Worm (Caenorhabditis elegans) whole organism, late embryonic: ENCODE data around the gene pes-5.

Experiments used
- C08G9.2 ChIP-seq: sonication (generic microtip); optimal IDR thresholded peaks from 2 replicates; lab custom pipeline; 2016; ENCODE audit warnings: mild to moderate bottlenecking, missing genetic modification characterization, moderate library complexity, missing compliant biosample characterization
- C38D4.7 ChIP-seq: fragments of 200-800 bp; sonication (Bioruptor generic); optimal IDR thresholded peaks from 2 replicates; lab custom pipeline; 2018; ENCODE audit warnings: mild to moderate bottlenecking, missing genetic modification characterization, moderate library complexity, missing compliant biosample characterization
- T23F11.4 ChIP-seq: fragments of 200-800 bp; sonication (Bioruptor generic); optimal IDR thresholded peaks from 2 replicates; lab custom pipeline; 2018; ENCODE audit warnings: mild to moderate bottlenecking, missing genetic modification characterization, missing compliant biosample characterization
- ahr-1 ChIP-seq: sonication (generic microtip); optimal IDR thresholded peaks from 2 replicates; lab custom pipeline; 2016; ENCODE audit warnings: missing genetic modification characterization, missing compliant biosample characterization
- ama-1 ChIP-seq: fragments of 150-350 bp; optimal IDR thresholded peaks from 2 replicates; lab custom pipeline; 2014
- ceh-14 ChIP-seq: sonication (generic microtip); optimal IDR thresholded peaks from 2 replicates; lab custom pipeline; 2016; ENCODE audit warnings: missing genotype, missing genetic modification characterization, missing compliant biosample characterization
- ceh-30 ChIP-seq: fragments of 150-350 bp; optimal IDR thresholded peaks from 2 replicates; lab custom pipeline; 2014; ENCODE audit warnings: missing biosample characterization, missing genetic modification characterization
- ceh-45 ChIP-seq: fragments of 200-800 bp; sonication (Bioruptor generic); IDR thresholded peaks from 2 replicates; pipeline ENCODE4 v1.3.6; 2022; ENCODE audit warnings: missing genetic modification reagents, missing genetic modification characterization, missing compliant biosample characterization
- ceh-6 ChIP-seq: fragments of 200-800 bp; sonication (Bioruptor generic); optimal IDR thresholded peaks from 2 replicates; lab custom pipeline; 2018; ENCODE audit warnings: mild to moderate bottlenecking, missing genetic modification characterization, missing compliant biosample characterization
- ceh-9 ChIP-seq: sonication (generic microtip); optimal IDR thresholded peaks from 2 replicates; lab custom pipeline; 2016; ENCODE audit warnings: mild to moderate bottlenecking, missing genetic modification characterization, inconsistent platforms, missing compliant biosample characterization
- dve-1 ChIP-seq: sonication (generic microtip); optimal IDR thresholded peaks from 2 replicates; lab custom pipeline; 2017; ENCODE audit warnings: antibody characterized with exemption, mild to moderate bottlenecking, missing genetic modification characterization, missing compliant biosample characterization
- elt-2 ChIP-seq: sonication (generic microtip); optimal IDR thresholded peaks from 2 replicates; lab custom pipeline; 2016; ENCODE audit warnings: missing genetic modification reagents, missing genetic modification characterization, missing compliant biosample characterization
- ets-4 ChIP-seq: sonication (generic microtip); optimal IDR thresholded peaks from 2 replicates; lab custom pipeline; 2016; ENCODE audit warnings: missing genetic modification characterization, missing compliant biosample characterization
- eyg-1 ChIP-seq: sonication (generic microtip); optimal IDR thresholded peaks from 2 replicates; lab custom pipeline; 2016; ENCODE audit warnings: missing genotype, missing genetic modification characterization, missing compliant biosample characterization
- gmeb-2 ChIP-seq: sonication (generic microtip); optimal IDR thresholded peaks from 2 replicates; lab custom pipeline; 2016; ENCODE audit warnings: missing genetic modification characterization, inconsistent platforms, missing compliant biosample characterization
- hlh-30 ChIP-seq: sonication (generic microtip); optimal IDR thresholded peaks from 2 replicates; lab custom pipeline; 2017; ENCODE audit warnings: antibody characterized with exemption, missing genetic modification characterization, missing compliant biosample characterization; ENCODE audit not compliant: insufficient read depth
- hlh-6 ChIP-seq: sonication (generic microtip); optimal IDR thresholded peaks from 2 replicates; lab custom pipeline; 2016; ENCODE audit warnings: missing genotype, missing genetic modification characterization, missing compliant biosample characterization
- lin-11 ChIP-seq: fragments of 200-800 bp; sonication (Bioruptor generic); optimal IDR thresholded peaks from 2 replicates; lab custom pipeline; 2018; ENCODE audit warnings: mild to moderate bottlenecking, missing genetic modification characterization, missing compliant biosample characterization
- mec-3 ChIP-seq: sonication (generic microtip); optimal IDR thresholded peaks from 2 replicates; lab custom pipeline; 2016; ENCODE audit warnings: borderline replicate concordance, missing genetic modification characterization, missing compliant biosample characterization
- nfya-1 ChIP-seq: sonication (generic microtip); optimal IDR thresholded peaks from 2 replicates; lab custom pipeline; 2017; ENCODE audit warnings: missing genetic modification characterization, mild to moderate bottlenecking, missing compliant biosample characterization, antibody characterized with exemption, moderate library complexity
- nhr-11 ChIP-seq: fragments of 150-350 bp; optimal IDR thresholded peaks from 2 replicates; lab custom pipeline; 2014; ENCODE audit warnings: missing biosample characterization, missing genetic modification characterization
- nhr-232 ChIP-seq: sonication (generic microtip); optimal IDR thresholded peaks from 2 replicates; lab custom pipeline; 2016; ENCODE audit warnings: missing genetic modification characterization, missing compliant biosample characterization
- pha-2 ChIP-seq: sonication (generic microtip); optimal IDR thresholded peaks from 2 replicates; lab custom pipeline; 2017; ENCODE audit warnings: mild to moderate bottlenecking, missing genetic modification characterization, missing compliant biosample characterization
- pha-4 ChIP-seq: fragments of 150-350 bp; optimal IDR thresholded peaks from 2 replicates; lab custom pipeline; 2018; ENCODE audit warnings: missing biosample characterization, missing genetic modification reagents, missing genetic modification characterization
- pros-1 ChIP-seq: fragments of 150-350 bp; optimal IDR thresholded peaks from 2 replicates; lab custom pipeline; 2014; ENCODE audit warnings: missing biosample characterization, missing genetic modification reagents, missing genetic modification characterization
- sdc-2 ChIP-seq: sonication (generic microtip); optimal IDR thresholded peaks from 2 replicates; lab custom pipeline; 2016; ENCODE audit warnings: missing genotype, missing genetic modification characterization, missing compliant biosample characterization
- syd-9 ChIP-seq: sonication (generic microtip); optimal IDR thresholded peaks from 2 replicates; lab custom pipeline; 2016; ENCODE audit warnings: mild to moderate bottlenecking, missing genetic modification characterization, moderate library complexity, missing compliant biosample characterization
- tbx-7 ChIP-seq: sonication (generic microtip); optimal IDR thresholded peaks from 2 replicates; lab custom pipeline; 2016; ENCODE audit warnings: missing genotype, missing genetic modification characterization, missing compliant biosample characterization
- unc-42 ChIP-seq: sonication (generic microtip); optimal IDR thresholded peaks from 2 replicates; lab custom pipeline; 2016; ENCODE audit warnings: missing genotype, missing genetic modification characterization, missing compliant biosample characterization

Gene pes-5

ce11 chrII:11813895-11814369 lies 15.9 kb downstream of the pes-5 start, which contains the start of gene F43G6.8 (continued):
- no peak for TF ChIP-seq lin-11 (tag; lab: Kevin White, UChicago)
- no peak for TF ChIP-seq ama-1 (lab: Kevin White, UChicago)
- no peak for TF ChIP-seq ets-4 (tag; lab: Kevin White, UChicago)

ce11 chrII:11811241-11811640 lies 18.6 kb downstream of the pes-5 start:
- no peak for TF ChIP-seq pha-4 (tag; lab: Kevin White, UChicago)
- no peak for TF ChIP-seq ceh-30 (tag; lab: Kevin White, UChicago)
- no peak for TF ChIP-seq pha-2 (tag; lab: Kevin White, UChicago)
- no peak for TF ChIP-seq hlh-30
- TF ChIP-seq T23F11.4: no peak
- TF ChIP-seq C38D4.7 (GFP tag; lab: Kevin White, UChicago): no peak
- TF ChIP-seq ceh-14: no peak
- no peak for TF ChIP-seq ceh-45 (GFP tag; lab: Robert Waterston, UW)
- TF ChIP-seq hlh-6 (tag; lab: Kevin White, UChicago): no peak
- no peak for TF ChIP-seq lin-11 (tag; lab: Kevin White, UChicago)
- TF ChIP-seq ceh-9 (tag; lab: Kevin White, UChicago): no peak
- no peak for TF ChIP-seq elt-2 (tag; lab: Kevin White, UChicago)
- TF ChIP-seq unc-42 (tag; lab: Kevin White, UChicago): no peak

- TF ChIP-seq elt-2 (tag; lab: Kevin White, UChicago): no peak
Measured at ce11 chrII:11810436-11810835, 19.4 kb downstream of the pes-5 start, which contains the start of gene F43G6.7. F43G6.7 (plus strand) TSS chrII:11810790.

- TF ChIP-seq dve-1 (tag; lab: Kevin White, UChicago) (no peak), nhr-232 (no peak), tbx-7 (tag; lab: Kevin White, UChicago) (no peak), ahr-1 (tag; lab: Kevin White, UChicago) (no peak), sdc-2 (tag; lab: Kevin White, UChicago) (no peak), eyg-1 (tag; lab: Kevin White, UChicago) (no peak), C08G9.2 (tag; lab: Kevin White, UChicago) (no peak), mec-3 (tag; lab: Kevin White, UChicago) (no peak), ceh-6 (no peak), nfya-1 (tag; lab: Kevin White, UChicago) (no peak)
- TF ChIP-seq, all 69 proteins: peak for 0
Measured at ce11 chrII:11808979-11809378, 20.8 kb downstream of the pes-5 start, which contains the start of gene F43G6.10. F43G6.10 (plus strand) TSS chrII:11809349.

ce11 chrII:11806256-11806655 lies 23.6 kb downstream of the pes-5 start, which contains the start of gene jmjd-1.1:
jmjd-1.1 (plus strand) TSS chrII:11806556.
- TF ChIP-seq sdc-2 (tag; lab: Kevin White, UChicago): no peak
- TF ChIP-seq syd-9 (tag; lab: Kevin White, UChicago): no peak
- TF ChIP-seq nhr-11 (tag; lab: Kevin White, UChicago): no peak
- TF ChIP-seq C38D4.7 (GFP tag; lab: Kevin White, UChicago): no peak
- TF ChIP-seq gmeb-2 (tag; lab: Kevin White, UChicago): no peak
- no peak for TF ChIP-seq pros-1 (tag; lab: Kevin White, UChicago)
- TF ChIP-seq unc-42 (tag; lab: Kevin White, UChicago): no peak

- TF ChIP-seq elt-2 (tag; lab: Kevin White, UChicago): peak; percentile 57
- no peak for TF ChIP-seq mec-3 (tag; lab: Kevin White, UChicago)
Measured at ce11 chrII:11802451-11802850, 27.4 kb downstream of the pes-5 start, which contains the start of gene F43G6.17. F43G6.17 (plus strand) TSS chrII:11802751.
